Fruit fly (Drosophila melanogaster): ENCODE data around the gene jub.

The jub gene

DNA sequence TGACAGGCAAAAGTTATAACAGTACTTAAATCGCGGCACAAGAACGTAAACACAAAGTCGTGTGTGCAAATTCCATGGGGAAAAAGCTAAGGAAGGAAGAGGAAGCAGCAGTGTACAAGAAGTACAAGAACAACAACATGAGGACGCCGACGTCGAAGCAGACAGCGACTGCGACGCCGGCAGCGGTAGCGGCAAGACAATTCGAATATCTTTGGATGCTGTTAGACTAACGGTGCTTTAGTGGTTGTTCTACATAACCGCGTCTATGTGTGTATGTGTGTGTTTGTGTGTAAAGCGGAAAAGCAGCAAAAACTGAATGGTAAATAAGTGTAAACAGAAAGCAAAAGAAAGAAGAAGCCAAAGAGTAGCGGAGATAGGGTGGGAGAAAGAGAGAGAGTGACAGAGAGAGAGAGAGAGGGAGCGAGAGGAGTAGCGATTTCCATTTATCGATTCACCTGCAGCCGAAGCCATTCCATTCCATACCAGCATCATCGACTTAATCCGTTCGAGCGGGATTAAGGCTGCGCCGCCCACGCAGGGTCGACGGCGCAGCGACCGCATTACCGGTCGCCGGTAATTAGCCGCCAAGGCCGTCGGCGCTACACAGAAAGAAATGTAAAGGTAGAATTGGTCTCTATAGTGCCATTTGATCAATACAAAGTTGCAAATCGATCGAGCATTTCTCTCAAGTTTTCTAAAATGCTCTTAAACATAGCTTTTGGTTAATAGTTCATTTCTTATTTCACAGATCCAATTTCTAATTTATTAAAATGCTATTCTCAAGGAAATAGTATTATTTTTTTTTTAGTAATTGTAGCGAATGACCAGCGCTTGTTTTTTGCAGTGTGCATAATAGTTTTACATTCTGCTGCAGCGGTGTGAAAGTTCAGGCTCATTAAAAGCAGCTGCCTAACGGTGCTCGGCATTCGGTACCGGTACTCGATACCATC, 45.9 kb downstream of the jub start (continued):
- TF ChIP-seq NK7.1 (GFP tag; optimal IDR thresholded peaks at IDR 0.05) (no peak), phol (tag; optimal IDR thresholded peaks at IDR 0.05) (peak; percentile 76), CG12155 (GFP tag; optimal IDR thresholded peaks at IDR 0.05) (peak; percentile 21), Chrac-16 (GFP tag; optimal IDR thresholded peaks at IDR 0.05) (peak; percentile 32), tup (GFP tag; optimal IDR thresholded peaks at IDR 0.05) (peak; percentile 17), CG13296 (GFP tag; optimal IDR thresholded peaks at IDR 0.05) (peak; percentile 30), CG11504 (tag; optimal IDR thresholded peaks at IDR 0.05) (peak; percentile 78), chn (GFP tag; optimal IDR thresholded peaks at IDR 0.05) (peak; percentile 32), CG8089 (GFP tag; optimal IDR thresholded peaks at IDR 0.05) (no peak), wdn (GFP tag; IDR thresholded peaks at IDR 0.05) (no peak), CG4424 (GFP tag; optimal IDR thresholded peaks at IDR 0.05) (peak; percentile 59), CG17802 (tag; optimal IDR thresholded peaks at IDR 0.05) (peak; percentile 6), Nf-YA (GFP tag; IDR thresholded peaks at IDR 0.05) (no peak), Gsc (GFP tag; IDR thresholded peaks at IDR 0.05) (no peak), Drgx (GFP tag; IDR thresholded peaks at IDR 0.05) (peak; percentile 66), cwo (GFP tag; optimal IDR thresholded peaks at IDR 0.05) (peak; percentile 0), CG6254 (GFP tag; optimal IDR thresholded peaks at IDR 0.05) (peak; percentile 54), sd (tag; optimal IDR thresholded peaks at IDR 0.05) (peak; percentile 77), CG30431 (GFP tag; optimal IDR thresholded peaks at IDR 0.05) (no peak), maf-S (GFP tag; optimal IDR thresholded peaks at IDR 0.05) (peak; percentile 14), lab (GFP tag; optimal IDR thresholded peaks at IDR 0.05) (peak; percentile 68), Pdp1 (GFP tag; optimal IDR thresholded peaks at IDR 0.05) (peak; percentile 12 to 45), Dfd (GFP tag; optimal IDR thresholded peaks at IDR 0.05) (no peak), CG18011 (GFP tag; optimal IDR thresholded peaks at IDR 0.05) (no peak), Sox100B (GFP tag; optimal IDR thresholded peaks at IDR 0.05) (peak; percentile 71), run (tag; optimal IDR thresholded peaks at IDR 0.05) (no peak), repo (GFP tag; optimal IDR thresholded peaks at IDR 0.05) (peak; percentile 40), CG4404 (GFP tag; IDR thresholded peaks at IDR 0.05) (0 out of 2 replicates have a peak, but pooled peaks have one; percentile 7), CG42726 (GFP tag; IDR thresholded peaks at IDR 0.05; ENCODE audit: partially characterized antibody) (no peak), Mrtf (GFP tag; IDR thresholded peaks at IDR 0.05) (no peak), stwl (tag; optimal IDR thresholded peaks at IDR 0.05) (no peak), Adf1 (GFP tag; IDR thresholded peaks at IDR 0.05) (peak; percentile 94), Hr39 (optimal IDR thresholded peaks at IDR 0.05) (no peak), chm (GFP tag; IDR thresholded peaks at IDR 0.05) (no peak), CG3407 (GFP tag; optimal IDR thresholded peaks at IDR 0.05) (no peak), corto (GFP tag; optimal IDR thresholded peaks at IDR 0.05) (no peak), CG2120 (GFP tag; optimal IDR thresholded peaks at IDR 0.05) (peak; percentile 44), abd-A (tag; optimal IDR thresholded peaks at IDR 0.05) (peak; percentile 50), pnt (GFP tag; optimal IDR thresholded peaks at IDR 0.05) (peak; percentile 14), CG10267 (tag; optimal IDR thresholded peaks at IDR 0.05) (peak; percentile 27), Vsx1 (GFP tag; optimal IDR thresholded peaks at IDR 0.05) (peak; percentile 86), Antp (GFP tag; optimal IDR thresholded peaks at IDR 0.05) (peak; percentile 11), CG17568 (GFP tag; optimal IDR thresholded peaks at IDR 0.05) (peak; percentile 25), grau (tag; optimal IDR thresholded peaks at IDR 0.05) (peak; percentile 49), CG2678 (tag; optimal IDR thresholded peaks at IDR 0.05) (peak; percentile 69), CG4360 (GFP tag; IDR thresholded peaks at IDR 0.05) (0 out of 2 replicates have a peak, but pooled peaks have one; percentile 26), CoRest (tag; optimal IDR thresholded peaks at IDR 0.05) (peak; percentile 52), Dek (tag; optimal IDR thresholded peaks at IDR 0.05) (peak; percentile 27)

Data from whole organism, embryonic.